Worm (Caenorhabditis elegans) whole organism, L1 larva: ENCODE results near the gene srx-125.

ENCODE experiments used
- ceh-63 ChIP-seq: fragments of 200-800 bp; sonication (Bioruptor generic); optimal IDR thresholded peaks from 2 replicates; lab custom pipeline; 2018; ENCODE audit warnings: mild to moderate bottlenecking, missing genetic modification characterization, missing compliant biosample characterization
- ceh-82 ChIP-seq, 3 experiments: fragments of 150-350 bp in 1 of 3; sonication (generic microtip) in 2 of 3; optimal IDR thresholded peaks; 2 replicates each; lab custom pipeline; 2014 to 2017; ENCODE audit warnings: missing biosample characterization in 3 of 3, missing genetic modification characterization in 3 of 3
- ces-1 ChIP-seq: fragments of 150-350 bp; optimal IDR thresholded peaks from 2 replicates; lab custom pipeline; 2014; ENCODE audit warnings: missing biosample characterization, missing genetic modification reagents, missing genetic modification characterization
- egl-27 ChIP-seq, 2 experiments: fragments of 150-350 bp in 1 of 2; sonication (generic microtip); optimal IDR thresholded peaks; 3 replicates each; lab custom pipeline; 2017 to 2018; ENCODE audit warnings: missing biosample characterization in 2 of 2, missing genetic modification characterization in 2 of 2, missing genetic modification reagents in 2 of 2
- fkh-10 ChIP-seq: sonication (generic microtip); optimal IDR thresholded peaks from 2 replicates; lab custom pipeline; 2017; ENCODE audit warnings: missing biosample characterization, missing genetic modification reagents, missing genetic modification characterization
- isw-1 ChIP-seq: fragments of 200-800 bp; sonication (Bioruptor generic); IDR thresholded peaks from 2 replicates; pipeline ENCODE4 v1.3.6; 2022; ENCODE audit warnings: missing genetic modification characterization, missing compliant biosample characterization
- nhr-76 ChIP-seq: sonication (generic microtip); optimal IDR thresholded peaks from 2 replicates; lab custom pipeline; 2017; ENCODE audit warnings: missing biosample characterization, missing genetic modification characterization
- pqm-1 ChIP-seq: sonication (generic microtip); optimal IDR thresholded peaks from 3 replicates; lab custom pipeline; 2017; ENCODE audit warnings: missing biosample characterization, missing genetic modification characterization
- rnt-1 ChIP-seq: sonication (generic microtip); optimal IDR thresholded peaks from 2 replicates; lab custom pipeline; 2016; ENCODE audit warnings: mild to moderate bottlenecking, missing genetic modification characterization, moderate library complexity, missing compliant biosample characterization
- snpc-4 ChIP-seq: fragments of 150-350 bp; optimal IDR thresholded peaks from 2 replicates; lab custom pipeline; 2014; ENCODE audit warnings: missing biosample characterization, missing genetic modification characterization
- sox-4 ChIP-seq: sonication (generic microtip); optimal IDR thresholded peaks from 2 replicates; lab custom pipeline; 2016; ENCODE audit warnings: missing genetic modification characterization, missing compliant biosample characterization
- swsn-7 ChIP-seq: sonication (generic microtip); optimal IDR thresholded peaks from 2 replicates; lab custom pipeline; 2016; ENCODE audit warnings: missing genetic modification characterization, missing compliant biosample characterization
- unc-130 ChIP-seq: fragments of 150-350 bp; optimal IDR thresholded peaks from 2 replicates; lab custom pipeline; 2017; ENCODE audit warnings: missing biosample characterization, missing genetic modification characterization, inconsistent platforms

- TF ChIP-seq isw-1 (GFP tag; lab: Robert Waterston, UW) (no peak), ces-1 (GFP tag; lab: Kevin White, UChicago) (no peak), egl-27 (tag; optimal IDR thresholded peaks at IDR 0.05; lab: Kevin White, UChicago) (no peak), snpc-4 (tag; lab: Kevin White, UChicago) (no peak), swsn-7 (tag; lab: Kevin White, UChicago) (no peak), rnt-1 (tag; lab: Kevin White, UChicago) (no peak), sox-4 (tag; lab: Kevin White, UChicago) (no peak), ceh-63 (GFP tag; lab: Kevin White, UChicago) (no peak), ceh-82 (tag; optimal IDR thresholded peaks at IDR 0.05; lab: Kevin White, UChicago) (no peak), pqm-1 (tag; lab: Kevin White, UChicago) (no peak), nhr-76 (tag; lab: Kevin White, UChicago) (no peak), fkh-10 (GFP tag; lab: Kevin White, UChicago) (no peak), unc-130 (tag; lab: Kevin White, UChicago) (no peak)
These were observed 27.4 kb upstream of the srx-125 start, which contains the start of the genes str-4 and lgc-48 for ce11 chrV:13339633-13340290.
